Fruit fly (Drosophila melanogaster) whole organism, embryonic: ENCODE data around the gene xmas.
A peak's percentile ranks its signal among the peaks of the same experiment; 100 is the strongest.

Experiments
- Ada2b ChIP-seq: fragments of 200-800 bp; sonication (Bioruptor generic); IDR thresholded peaks from 2 replicates; pipeline ENCODE4 v1.3.6; 2022; ENCODE audit warnings: missing biosample characterization, missing genetic modification characterization
- BEAF-32 ChIP-seq: fragments of 200-800 bp; sonication (Bioruptor generic); optimal IDR thresholded peaks from 3 replicates; lab custom pipeline; 2017; ENCODE audit warnings: missing biosample characterization, missing genetic modification characterization, mild to moderate bottlenecking, moderate library complexity, missing genetic modification reagents
- CG10462 ChIP-seq: fragments of 200-800 bp; sonication (Bioruptor generic); optimal IDR thresholded peaks from 2 replicates; lab custom pipeline; 2016; ENCODE audit warnings: missing biosample characterization, missing genetic modification characterization
- CG11723 ChIP-seq: fragments of 200-800 bp; sonication (Bioruptor generic); optimal IDR thresholded peaks from 2 replicates; lab custom pipeline; 2017; ENCODE audit warnings: missing biosample characterization, mild to moderate bottlenecking, missing genetic modification characterization
- CG13287 ChIP-seq: fragments of 200-800 bp; sonication (Bioruptor generic); IDR thresholded peaks from 2 replicates; pipeline ENCODE4 v1.3.6; 2022; ENCODE audit warnings: missing biosample characterization, missing genetic modification characterization; ENCODE audit not compliant: partially characterized antibody
- CG13775 ChIP-seq: fragments of 200-800 bp; sonication (Bioruptor generic); optimal IDR thresholded peaks from 3 replicates; lab custom pipeline; 2017; ENCODE audit warnings: missing biosample characterization, mild to moderate bottlenecking, missing genetic modification characterization
- CG14014 ChIP-seq: fragments of 200-800 bp; sonication (Bioruptor generic); IDR thresholded peaks from 2 replicates; pipeline ENCODE4 v1.3.6; 2022; ENCODE audit warnings: missing biosample characterization, missing genetic modification characterization
- CG14965 ChIP-seq: fragments of 200-800 bp; sonication (Bioruptor generic); optimal IDR thresholded peaks from 2 replicates; lab custom pipeline; 2016; ENCODE audit warnings: missing biosample characterization, missing genetic modification characterization, borderline replicate concordance
- CG15479 ChIP-seq: fragments of 200-800 bp; sonication (Bioruptor generic); optimal IDR thresholded peaks from 3 replicates; lab custom pipeline; 2019; ENCODE audit warnings: missing biosample characterization, mild to moderate bottlenecking, missing genetic modification characterization, moderate library complexity
- CG16779 ChIP-seq: fragments of 200-800 bp; sonication (Bioruptor generic); IDR thresholded peaks from 2 replicates; pipeline ENCODE4 v1.3.6; 2022; ENCODE audit warnings: missing biosample characterization, missing genetic modification characterization
- CG17612 ChIP-seq: fragments of 200-800 bp; sonication (Bioruptor generic); IDR thresholded peaks from 2 replicates; pipeline ENCODE4 v1.3.6; 2022; ENCODE audit warnings: missing biosample characterization, missing genetic modification characterization
- CG18011 ChIP-seq: fragments of 200-800 bp; sonication (Bioruptor generic); optimal IDR thresholded peaks from 2 replicates; lab custom pipeline; 2017; ENCODE audit warnings: missing biosample characterization, missing genetic modification characterization, mild to moderate bottlenecking, moderate library complexity, missing genotype
- CG31224 ChIP-seq: fragments of 200-800 bp; sonication (Bioruptor generic); IDR thresholded peaks from 2 replicates; pipeline ENCODE4 v1.3.6; 2022; ENCODE audit warnings: missing biosample characterization, missing genetic modification characterization
- CG3995 ChIP-seq: fragments of 200-800 bp; sonication (Bioruptor generic); optimal IDR thresholded peaks from 3 replicates; lab custom pipeline; 2016; ENCODE audit warnings: missing biosample characterization, missing genetic modification characterization
- CG4424 ChIP-seq: fragments of 200-800 bp; sonication (Bioruptor generic); optimal IDR thresholded peaks from 3 replicates; lab custom pipeline; 2016; ENCODE audit warnings: missing biosample characterization, missing genetic modification characterization
- CG6254 ChIP-seq: fragments of 200-800 bp; sonication (Bioruptor generic); optimal IDR thresholded peaks from 3 replicates; lab custom pipeline; 2017; ENCODE audit warnings: mild to moderate bottlenecking, missing biosample characterization, missing genetic modification reagents, missing genetic modification characterization
- CG7357 ChIP-seq: fragments of 200-800 bp; sonication (Bioruptor generic); IDR thresholded peaks from 3 replicates; pipeline ENCODE4 v1.3.6; 2022; ENCODE audit warnings: missing biosample characterization, missing genetic modification characterization
- CG7745 ChIP-seq: fragments of 200-800 bp; sonication (Bioruptor generic); optimal IDR thresholded peaks from 2 replicates; lab custom pipeline; 2018; ENCODE audit warnings: missing biosample characterization, mild to moderate bottlenecking, missing genetic modification characterization, moderate library complexity
- Camta ChIP-seq: fragments of 200-800 bp; sonication (Bioruptor generic); optimal IDR thresholded peaks from 2 replicates; lab custom pipeline; 2016; ENCODE audit warnings: missing biosample characterization, missing genetic modification characterization
- HHEX ChIP-seq: fragments of 200-800 bp; sonication (Bioruptor generic); optimal IDR thresholded peaks from 3 replicates; lab custom pipeline; 2017; ENCODE audit warnings: missing biosample characterization, mild to moderate bottlenecking, missing genetic modification characterization, missing genetic modification reagents
- Lhr ChIP-seq: fragments of 200-800 bp; sonication (Bioruptor generic); optimal IDR thresholded peaks from 3 replicates; lab custom pipeline; 2017; ENCODE audit warnings: mild to moderate bottlenecking, missing biosample characterization, missing genetic modification reagents, missing genetic modification characterization
- Meics ChIP-seq: fragments of 200-800 bp; sonication (Bioruptor generic); optimal IDR thresholded peaks from 2 replicates; lab custom pipeline; 2017; ENCODE audit warnings: missing biosample characterization, mild to moderate bottlenecking, missing genetic modification characterization
- Mrtf ChIP-seq: fragments of 200-800 bp; sonication (Bioruptor generic); IDR thresholded peaks from 3 replicates; pipeline ENCODE4 v1.3.6; 2022; ENCODE audit warnings: missing biosample characterization, missing genetic modification characterization
- NK7.1 ChIP-seq: fragments of 200-800 bp; sonication (Bioruptor generic); optimal IDR thresholded peaks from 3 replicates; lab custom pipeline; 2016; ENCODE audit warnings: missing biosample characterization, missing genetic modification characterization
- Nf-YA ChIP-seq: fragments of 200-800 bp; sonication (Bioruptor generic); IDR thresholded peaks from 2 replicates; pipeline ENCODE4 v1.3.6; 2022; ENCODE audit warnings: missing biosample characterization, missing genetic modification characterization
- NfI ChIP-seq: fragments of 200-800 bp; sonication (Bioruptor generic); optimal IDR thresholded peaks from 3 replicates; lab custom pipeline; 2018; ENCODE audit warnings: missing biosample characterization, mild to moderate bottlenecking, missing genetic modification characterization, moderate library complexity
- Ssrp ChIP-seq: fragments of 200-800 bp; sonication (Bioruptor generic); optimal IDR thresholded peaks from 2 replicates; lab custom pipeline; 2018; ENCODE audit warnings: missing biosample characterization, mild to moderate bottlenecking, missing genetic modification characterization, moderate library complexity
- ac ChIP-seq: fragments of 200-800 bp; sonication (Bioruptor generic); optimal IDR thresholded peaks from 3 replicates; lab custom pipeline; 2017; ENCODE audit warnings: missing biosample characterization, mild to moderate bottlenecking, missing genetic modification characterization
- amos ChIP-seq: fragments of 200-800 bp; sonication (Bioruptor generic); IDR thresholded peaks from 2 replicates; pipeline ENCODE4 v1.3.6; 2022; ENCODE audit warnings: missing biosample characterization, missing genetic modification characterization; ENCODE audit not compliant: partially characterized antibody
- bbx ChIP-seq: fragments of 200-800 bp; sonication (Bioruptor generic); IDR thresholded peaks from 2 replicates; pipeline ENCODE4 v1.3.6; 2022; ENCODE audit warnings: missing biosample characterization, missing genetic modification characterization; ENCODE audit not compliant: partially characterized antibody
- br ChIP-seq: fragments of >200 bp; optimal IDR thresholded peaks from 2 replicates; lab custom pipeline; 2017
- cas ChIP-seq: fragments of 200-800 bp; sonication (Bioruptor generic); IDR thresholded peaks from 2 replicates; pipeline ENCODE4 v1.3.6; 2022; ENCODE audit warnings: missing biosample characterization, missing genetic modification characterization
- crp ChIP-seq, 2 experiments: fragments of 200-800 bp; sonication (Bioruptor generic); optimal IDR thresholded peaks; 2 replicates in 1 of 2; 3 replicates in 1 of 2; lab custom pipeline; 2017; ENCODE audit warnings: missing biosample characterization in 2 of 2, missing genetic modification characterization in 2 of 2, mild to moderate bottlenecking in 1 of 2, moderate library complexity in 1 of 2
- exex ChIP-seq: fragments of 200-800 bp; sonication (Bioruptor generic); optimal IDR thresholded peaks from 4 replicates; lab custom pipeline; 2018; ENCODE audit warnings: missing biosample characterization, mild to moderate bottlenecking, missing genetic modification characterization, moderate library complexity
- fru ChIP-seq: fragments of >200 bp; optimal IDR thresholded peaks from 2 replicates; lab custom pipeline; 2017
- gt ChIP-seq: fragments of 200-800 bp; sonication (Bioruptor generic); IDR thresholded peaks from 2 replicates; pipeline ENCODE4 v1.3.6; 2022; ENCODE audit warnings: missing biosample characterization, missing genetic modification characterization
- kah ChIP-seq: fragments of 200-800 bp; sonication (Bioruptor generic); optimal IDR thresholded peaks from 2 replicates; lab custom pipeline; 2018; ENCODE audit warnings: missing biosample characterization, mild to moderate bottlenecking, missing genetic modification characterization
- lmd ChIP-seq: fragments of 200-800 bp; sonication (Bioruptor generic); IDR thresholded peaks from 2 replicates; pipeline ENCODE4 v1.3.6; 2022; ENCODE audit warnings: missing biosample characterization, missing genetic modification characterization
- lov ChIP-seq, 2 experiments: fragments of 200-800 bp in 1 of 2; fragments of >200 bp in 1 of 2; sonication (Bioruptor generic) in 1 of 2; IDR thresholded peaks in 1 of 2; optimal IDR thresholded peaks in 1 of 2; 2 replicates in 1 of 2; 3 replicates in 1 of 2; pipeline versions ENCODE4 v1.3.6 to Lab custom; 2017 to 2022; ENCODE audit warnings: missing biosample characterization in 1 of 2, missing genetic modification characterization in 1 of 2
- nerfin-1 ChIP-seq: fragments of 200-800 bp; sonication (Bioruptor generic); optimal IDR thresholded peaks from 3 replicates; lab custom pipeline; 2019; ENCODE audit warnings: missing biosample characterization, mild to moderate bottlenecking, missing genetic modification characterization, moderate library complexity
- nmo ChIP-seq: fragments of 200-800 bp; sonication (Bioruptor generic); optimal IDR thresholded peaks from 2 replicates; lab custom pipeline; 2018; ENCODE audit warnings: missing biosample characterization, mild to moderate bottlenecking, missing genetic modification characterization, moderate library complexity
- pfk ChIP-seq: fragments of 200-800 bp; sonication (Bioruptor generic); optimal IDR thresholded peaks from 2 replicates; lab custom pipeline; 2018; ENCODE audit warnings: missing biosample characterization, mild to moderate bottlenecking, missing genetic modification characterization, moderate library complexity
- ro ChIP-seq: fragments of 200-800 bp; sonication (Bioruptor generic); IDR thresholded peaks from 2 replicates; pipeline ENCODE4 v1.3.6; 2022; ENCODE audit warnings: missing biosample characterization, missing genetic modification characterization
- schlank ChIP-seq: fragments of 200-800 bp; sonication (Bioruptor generic); optimal IDR thresholded peaks from 2 replicates; lab custom pipeline; 2018; ENCODE audit warnings: missing biosample characterization, mild to moderate bottlenecking, missing genetic modification characterization
- sqz ChIP-seq: fragments of 200-800 bp; sonication (Bioruptor generic); optimal IDR thresholded peaks from 3 replicates; lab custom pipeline; 2018; ENCODE audit warnings: missing biosample characterization, mild to moderate bottlenecking, missing genetic modification characterization
- tgo ChIP-seq: fragments of 200-800 bp; sonication (Bioruptor generic); IDR thresholded peaks from 3 replicates; pipeline ENCODE4 v1.3.6; 2022; ENCODE audit warnings: missing biosample characterization, missing genetic modification characterization
- tna ChIP-seq: fragments of 200-800 bp; sonication (Bioruptor generic); IDR thresholded peaks from 2 replicates; pipeline ENCODE4 v1.3.6; 2022; ENCODE audit warnings: missing biosample characterization, missing genetic modification characterization; ENCODE audit not compliant: partially characterized antibody
- vfl ChIP-seq: fragments of 200-800 bp; sonication (Bioruptor generic); optimal IDR thresholded peaks from 2 replicates; lab custom pipeline; 2016; ENCODE audit warnings: missing biosample characterization, missing genetic modification characterization
- vnd ChIP-seq: fragments of 200-800 bp; sonication (Bioruptor generic); IDR thresholded peaks from 3 replicates; pipeline ENCODE4 v1.3.6; 2022; ENCODE audit warnings: missing biosample characterization, missing genetic modification characterization; ENCODE audit not compliant: partially characterized antibody
- zen2 ChIP-seq: fragments of 200-800 bp; sonication (Bioruptor generic); IDR thresholded peaks from 3 replicates; pipeline ENCODE4 v1.3.6; 2022; ENCODE audit warnings: missing biosample characterization, missing genetic modification characterization; ENCODE audit not compliant: partially characterized antibody

xmas gene

DNA sequence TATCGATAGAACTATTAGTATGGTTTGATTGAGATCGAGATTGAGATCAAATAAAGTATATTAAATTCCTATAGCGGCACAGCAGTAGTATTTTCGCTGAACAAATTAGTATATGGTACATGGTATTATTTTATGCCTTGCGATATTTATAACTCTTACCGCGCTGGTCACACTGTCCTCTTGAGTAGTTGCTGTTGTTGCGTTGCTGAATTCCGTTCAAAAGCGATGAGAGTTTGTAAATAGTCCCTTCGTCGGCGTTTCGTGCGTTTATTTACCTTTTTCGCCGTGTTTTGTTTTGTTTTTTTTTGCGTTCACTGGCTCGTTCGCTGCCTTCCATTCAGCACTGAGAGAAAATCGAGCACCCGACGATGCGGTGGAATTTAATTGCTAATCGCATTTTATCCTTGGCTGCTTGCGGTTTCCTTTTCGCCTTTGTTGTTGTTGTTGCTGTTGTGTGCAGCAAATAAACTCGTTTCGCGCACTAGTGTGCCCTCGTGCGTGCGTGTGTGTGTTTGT, 51.6 kb downstream of the xmas start, which contains the start of gene CG5004 (continued):
- TF ChIP-seq CG13775 (GFP tag; lab: Kevin White, UChicago): no peak
- peak; percentile 9 for TF ChIP-seq HHEX (GFP tag; lab: Kevin White, UChicago)
- TF ChIP-seq CG15479 (GFP tag; lab: Kevin White, UChicago): peak; percentile 40
- peak; percentile 68 for TF ChIP-seq BEAF-32 (GFP tag; lab: Kevin White, UChicago)
- TF ChIP-seq gt (GFP tag; lab: Robert Waterston, UW): no peak
- TF ChIP-seq nmo (GFP tag; lab: Kevin White, UChicago): no peak
- TF ChIP-seq schlank (tag; lab: Kevin White, UChicago): no peak
- no peak for TF ChIP-seq CG17612 (GFP tag; lab: Robert Waterston, UW)
- no peak for TF ChIP-seq Nf-YA (GFP tag; lab: Robert Waterston, UW)
- TF ChIP-seq nerfin-1 (tag; lab: Kevin White, UChicago): peak; percentile 74
- no peak for TF ChIP-seq exex
- TF ChIP-seq Meics (GFP tag; lab: Kevin White, UChicago): no peak
- 0 out of 3 replicates have a peak, but pooled peaks have one; percentile 25 for TF ChIP-seq vnd (GFP tag; lab: Robert Waterston, UW)
- TF ChIP-seq ac (GFP tag; lab: Kevin White, UChicago): no peak
- TF ChIP-seq Lhr: peak; percentile 51
- TF ChIP-seq NK7.1 (GFP tag; lab: Kevin White, UChicago): no peak
- TF ChIP-seq Mrtf (GFP tag; lab: Robert Waterston, UW): no peak
- TF ChIP-seq CG4424 (GFP tag; lab: Kevin White, UChicago): no peak
- no peak for TF ChIP-seq CG18011 (GFP tag; lab: Kevin White, UChicago)
- TF ChIP-seq CG10462 (GFP tag; lab: Kevin White, UChicago): no peak
- TF ChIP-seq zen2 (GFP tag; lab: Robert Waterston, UW): no peak
- TF ChIP-seq sqz (GFP tag; lab: Kevin White, UChicago): peak; percentile 5
- TF ChIP-seq CG3995: no peak
- no peak for TF ChIP-seq CG6254 (GFP tag; lab: Kevin White, UChicago)
- TF ChIP-seq Ssrp (tag; lab: Kevin White, UChicago): no peak
- TF ChIP-seq CG13287 (GFP tag; lab: Robert Waterston, UW): peak; percentile 66
- TF ChIP-seq pfk (GFP tag; lab: Kevin White, UChicago): no peak
- peak; percentile 16 for TF ChIP-seq kah (GFP tag; lab: Kevin White, UChicago)
- no peak; the same call in 1 of the 2 replicates for TF ChIP-seq tna (GFP tag; lab: Robert Waterston, UW)
- TF ChIP-seq CG14014 (GFP tag; lab: Robert Waterston, UW): no peak
- TF ChIP-seq CG7745 (tag; lab: Kevin White, UChicago): no peak
- TF ChIP-seq Ada2b: no peak
- TF ChIP-seq CG16779: no peak
- no peak for TF ChIP-seq ro (GFP tag; lab: Robert Waterston, UW)
- no peak for TF ChIP-seq CG7357 (GFP tag; lab: Robert Waterston, UW)
- TF ChIP-seq br: no peak
- TF ChIP-seq CG14965: no peak
- TF ChIP-seq tgo: no peak
- no peak for TF ChIP-seq lov (optimal IDR thresholded peaks at IDR 0.05; lab: Kevin White, UChicago)
- no peak for TF ChIP-seq lov (GFP tag; IDR thresholded peaks at IDR 0.05; lab: Robert Waterston, UW)
- no peak for TF ChIP-seq Camta (GFP tag; lab: Kevin White, UChicago)
- peak; percentile 43; the same call in 1 of the 2 replicates for TF ChIP-seq bbx (GFP tag; lab: Robert Waterston, UW)
- TF ChIP-seq CG11723: peak; percentile 2
- no peak for TF ChIP-seq vfl (GFP tag; lab: Kevin White, UChicago)
- no peak for TF ChIP-seq cas (GFP tag; lab: Robert Waterston, UW)
- no peak for TF ChIP-seq lmd (GFP tag; lab: Robert Waterston, UW)
- TF ChIP-seq CG31224 (GFP tag; lab: Robert Waterston, UW): no peak
- TF ChIP-seq crp (GFP tag; optimal IDR thresholded peaks at IDR 0.05; lab: Kevin White, UChicago): no peak
- TF ChIP-seq NfI (GFP tag; lab: Kevin White, UChicago): no peak
- TF ChIP-seq fru (lab: Kevin White, UChicago): no peak
- peak; percentile 60 for TF ChIP-seq amos
